Worm (Caenorhabditis elegans) whole organism, L2 larva: Measurements from ENCODE around the gene C51E3.10.

ENCODE experiments used
- mdl-1 ChIP-seq, 2 experiments: fragments of 150-350 bp in 1 of 2; sonication (generic microtip) in 1 of 2; optimal IDR thresholded peaks; 2 replicates each; lab custom pipeline; 2017; ENCODE audit warnings: missing biosample characterization in 2 of 2, missing genetic modification characterization in 2 of 2
- snpc-4 ChIP-seq: fragments of 150-350 bp; optimal IDR thresholded peaks from 2 replicates; lab custom pipeline; 2014; ENCODE audit warnings: missing biosample characterization, missing genetic modification characterization
- unc-39 ChIP-seq: fragments of 150-350 bp; optimal IDR thresholded peaks from 2 replicates; lab custom pipeline; 2014; ENCODE audit warnings: missing biosample characterization, missing genetic modification characterization

ce11 chrV:10182984-10183383, 22.1 kb upstream of the C51E3.10 start, which contains the start of gene ZK856.4:
- no peak for TF ChIP-seq unc-39 (tag; lab: Kevin White, UChicago)
- TF ChIP-seq snpc-4 (tag; lab: Kevin White, UChicago): no peak
- no peak for TF ChIP-seq mdl-1 (tag; optimal IDR thresholded peaks at IDR 0.05; lab: Kevin White, UChicago)
